Worm (Caenorhabditis elegans): ENCODE measurements around the gene lonp-2.
A peak's percentile ranks its signal among the peaks of the same experiment; 100 is the strongest.

Gene lonp-2

ce11 chrIII:12133121-12133520 lies 25.5 kb downstream of the lonp-2 start:
- TF ChIP-seq vab-15 (tag; optimal IDR thresholded peaks at IDR 0.05) (no peak), ceh-82 (tag; optimal IDR thresholded peaks at IDR 0.05) (no peak), blmp-1 (tag; optimal IDR thresholded peaks at IDR 0.05) (peak; percentile 19)

ce11 chrIII:12135580-12135979 lies 28.0 kb downstream of the lonp-2 start:
- TF ChIP-seq C34B4.2 (tag; optimal IDR thresholded peaks at IDR 0.05) (no peak), lsy-2 (tag; optimal IDR thresholded peaks at IDR 0.05) (no peak), lin-35 (GFP tag; optimal IDR thresholded peaks at IDR 0.05) (peak in 1 of 2 experiments; percentile 6), sox-4 (tag; optimal IDR thresholded peaks at IDR 0.05) (no peak), elt-2 (tag; optimal IDR thresholded peaks at IDR 0.05) (peak; percentile 44), elt-3 (tag; optimal IDR thresholded peaks at IDR 0.05) (peak in 2 of 6 experiments; percentile 1 to 44)

ce11 chrIII:12137095-12137494 lies 29.5 kb downstream of the lonp-2 start:
- TF ChIP-seq mep-1 (tag; optimal IDR thresholded peaks at IDR 0.05) (peak; percentile 21), elt-2 (tag; optimal IDR thresholded peaks at IDR 0.05) (no peak), alr-1 (tag; optimal IDR thresholded peaks at IDR 0.05; ENCODE audit: borderline replicate concordance) (no peak), nhr-71 (tag; optimal IDR thresholded peaks at IDR 0.05) (peak; percentile 35), lin-14 (GFP tag; optimal IDR thresholded peaks at IDR 0.05) (peak; percentile 72), lin-35 (GFP tag; optimal IDR thresholded peaks at IDR 0.05) (peak in 1 of 2 experiments; percentile 3), efl-1 (optimal IDR thresholded peaks at IDR 0.05) (no peak), efl-1 (GFP tag; optimal IDR thresholded peaks at IDR 0.05 in 1 of 2) (peak in 1 of 2 experiments; percentile 40), nhr-76 (tag; optimal IDR thresholded peaks at IDR 0.05) (no peak), blmp-1 (tag; optimal IDR thresholded peaks at IDR 0.05) (peak; percentile 32), lsy-2 (tag; optimal IDR thresholded peaks at IDR 0.05) (peak in 1 of 2 experiments; percentile 9)

ce11 chrIII:12137515-12137914 lies 29.9 kb downstream of the lonp-2 start:
- peak; percentile 15; the same call in 1 of the 2 replicates for TF ChIP-seq mab-9 (GFP tag; IDR thresholded peaks at IDR 0.05)
- no peak for TF ChIP-seq ceh-63 (GFP tag; optimal IDR thresholded peaks at IDR 0.05)

ce11 chrIII:12138235-12138634 lies 30.7 kb downstream of the lonp-2 start:
- TF ChIP-seq efl-3 (GFP tag; optimal IDR thresholded peaks at IDR 0.05) (no peak), rnt-1 (tag; optimal IDR thresholded peaks at IDR 0.05) (no peak), mab-9 (GFP tag; IDR thresholded peaks at IDR 0.05) (no peak), nhr-85 (tag) (peak; percentile 52), ztf-4 (tag; optimal IDR thresholded peaks at IDR 0.05) (no peak), fkh-8 (tag; optimal IDR thresholded peaks at IDR 0.05) (no peak), elt-2 (tag; optimal IDR thresholded peaks at IDR 0.05) (peak; percentile 25), elt-3 (tag; optimal IDR thresholded peaks at IDR 0.05) (no peak), zag-1 (tag; optimal IDR thresholded peaks at IDR 0.05) (no peak), fos-1 (tag; optimal IDR thresholded peaks at IDR 0.05) (no peak), unc-62 (GFP tag; optimal IDR thresholded peaks at IDR 0.05) (no peak), jun-1 (tag; optimal IDR thresholded peaks at IDR 0.05) (no peak), ceh-63 (GFP tag; optimal IDR thresholded peaks at IDR 0.05) (no peak), ama-1 (optimal IDR thresholded peaks at IDR 0.05) (no peak), efl-1 (optimal IDR thresholded peaks at IDR 0.05) (no peak), efl-1 (GFP tag; optimal IDR thresholded peaks at IDR 0.05 in 1 of 2) (no peak), snu-23 (GFP tag; optimal IDR thresholded peaks at IDR 0.05) (no peak), tbx-2 (tag; optimal IDR thresholded peaks at IDR 0.05) (no peak), lsy-2 (tag; optimal IDR thresholded peaks at IDR 0.05) (no peak), lin-35 (GFP tag; optimal IDR thresholded peaks at IDR 0.05) (peak in 1 of 2 experiments; percentile 18), Y116A8C.19 (tag; optimal IDR thresholded peaks at IDR 0.05; ENCODE audit: borderline replicate concordance) (no peak), dpl-1 (GFP tag; optimal IDR thresholded peaks at IDR 0.05) (no peak), ces-1 (GFP tag; optimal IDR thresholded peaks at IDR 0.05) (no peak)
